Worm (Caenorhabditis elegans): ENCODE results near the gene F59B10.4.

The F59B10.4 gene

DNA sequence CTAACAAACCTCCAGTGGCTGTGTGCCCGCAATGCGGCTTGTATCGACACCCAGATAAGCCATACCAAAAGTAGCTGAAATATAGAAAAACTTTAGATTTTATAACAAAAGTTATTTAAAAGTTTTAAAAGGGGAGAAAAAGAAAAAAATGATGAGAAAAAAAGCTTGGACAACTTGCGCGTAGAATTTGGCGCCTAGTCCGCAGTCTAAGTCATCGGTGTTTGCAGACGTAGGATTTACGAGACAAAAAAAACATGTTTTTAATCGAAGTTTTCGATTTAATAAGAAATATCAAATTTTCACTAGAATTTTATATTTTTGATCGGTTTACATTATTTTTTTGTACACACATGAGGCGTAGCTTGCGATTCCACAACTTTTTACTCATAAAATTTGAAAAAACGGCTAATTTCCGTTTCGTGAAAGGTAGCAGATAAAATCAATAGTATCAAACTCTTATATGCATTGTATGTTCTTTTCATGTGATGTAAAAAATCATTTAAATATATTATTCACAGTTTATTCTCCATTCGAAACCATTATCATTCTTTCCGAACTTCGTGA, 23.1 kb upstream of the F59B10.4 start, which contains the start of gene pro-1 (continued):
- peak; percentile 62 for TF ChIP-seq lin-39 (tag; optimal IDR thresholded peaks at IDR 0.05)
- peak; percentile 79 for TF ChIP-seq nhr-43 (tag; optimal IDR thresholded peaks at IDR 0.05; ENCODE audit: poor library complexity, severe bottlenecking)
- peak; percentile 42 for TF ChIP-seq lin-15B (tag; optimal IDR thresholded peaks at IDR 0.05)
- TF ChIP-seq ZK546.5 (tag; optimal IDR thresholded peaks at IDR 0.05), result peak; percentile 23

- TF ChIP-seq nhr-11 (tag; optimal IDR thresholded peaks at IDR 0.05), result no peak
Observed at ce11 chrII:10539232-10539631, 20.3 kb upstream of the F59B10.4 start, which contains the start of gene R166.3. TSS of gene R166.3 (minus strand) at chrII:10539332.

ce11 chrII:10537988-10538387, 19.1 kb upstream of the F59B10.4 start:
- peak; percentile 39 for TF ChIP-seq lin-15B (tag; optimal IDR thresholded peaks at IDR 0.05)
- TF ChIP-seq nhr-25 (tag; optimal IDR thresholded peaks at IDR 0.05), result no peak
- TF ChIP-seq ceh-9 (tag; optimal IDR thresholded peaks at IDR 0.05), result no peak
- TF ChIP-seq zag-1 (tag; optimal IDR thresholded peaks at IDR 0.05), result no peak
- no peak for TF ChIP-seq nhr-67 (tag; optimal IDR thresholded peaks at IDR 0.05)
- TF ChIP-seq nhr-43 (tag; optimal IDR thresholded peaks at IDR 0.05; ENCODE audit: poor library complexity, severe bottlenecking), result peak; percentile 79
- no peak for TF ChIP-seq fos-1 (tag; optimal IDR thresholded peaks at IDR 0.05)
- no peak for TF ChIP-seq nhr-11 (tag; optimal IDR thresholded peaks at IDR 0.05)
- peak; percentile 14 for TF ChIP-seq R02D3.7 (tag; optimal IDR thresholded peaks at IDR 0.05)
- TF ChIP-seq lin-39 (tag; optimal IDR thresholded peaks at IDR 0.05), result no peak
- TF ChIP-seq aly-2 (tag; optimal IDR thresholded peaks at IDR 0.05), result no peak
- TF ChIP-seq sea-2 (GFP tag; optimal IDR thresholded peaks at IDR 0.05), result no peak
- TF ChIP-seq elt-1 (tag; optimal IDR thresholded peaks at IDR 0.05), result no peak
- no peak for TF ChIP-seq ztf-11 (tag; optimal IDR thresholded peaks at IDR 0.05)
- TF ChIP-seq elt-3 (tag; optimal IDR thresholded peaks at IDR 0.05), result no peak
- TF ChIP-seq skn-1 (tag; optimal IDR thresholded peaks at IDR 0.05), result no peak
- no peak for TF ChIP-seq fkh-10 (GFP tag; optimal IDR thresholded peaks at IDR 0.05)
- no peak for TF ChIP-seq mdl-1 (tag; optimal IDR thresholded peaks at IDR 0.05)
- TF ChIP-seq ceh-82 (tag; optimal IDR thresholded peaks at IDR 0.05), result no peak
- peak; percentile 50 for TF ChIP-seq nfya-1 (tag; optimal IDR thresholded peaks at IDR 0.05; ENCODE audit: insufficient read depth)
- no peak for TF ChIP-seq eor-1 (tag; optimal IDR thresholded peaks at IDR 0.05)
- TF ChIP-seq hmg-11 (tag; optimal IDR thresholded peaks at IDR 0.05), result peak; percentile 30
- TF ChIP-seq elt-2 (tag; optimal IDR thresholded peaks at IDR 0.05), result peak; percentile 28
- no peak for TF ChIP-seq nhr-77 (tag; optimal IDR thresholded peaks at IDR 0.05)
- no peak for TF ChIP-seq ama-1 (optimal IDR thresholded peaks at IDR 0.05)
- peak; percentile 16 for TF ChIP-seq egl-5 (tag; optimal IDR thresholded peaks at IDR 0.05)
- TF ChIP-seq snpc-4 (tag; optimal IDR thresholded peaks at IDR 0.05), result no peak
- no peak for TF ChIP-seq egl-27 (tag; optimal IDR thresholded peaks at IDR 0.05)
- TF ChIP-seq ceh-16 (tag; optimal IDR thresholded peaks at IDR 0.05), result no peak
- peak; percentile 51 for TF ChIP-seq lsy-12 (tag; optimal IDR thresholded peaks at IDR 0.05)
- TF ChIP-seq unc-62 (GFP tag; optimal IDR thresholded peaks at IDR 0.05), result no peak
- TF ChIP-seq mml-1 (tag; optimal IDR thresholded peaks at IDR 0.05), result no peak
- TF ChIP-seq ceh-28 (tag; optimal IDR thresholded peaks at IDR 0.05), result no peak
- TF ChIP-seq pha-4 (tag; optimal IDR thresholded peaks at IDR 0.05), result peak; percentile 61
- peak; percentile 64 for TF ChIP-seq nhr-23 (tag; optimal IDR thresholded peaks at IDR 0.05)
- no peak for TF ChIP-seq jun-1 (tag; optimal IDR thresholded peaks at IDR 0.05)
- TF ChIP-seq nhr-12 (tag; optimal IDR thresholded peaks at IDR 0.05), result no peak
- no peak for TF ChIP-seq nhr-28 (tag; optimal IDR thresholded peaks at IDR 0.05)
- TF ChIP-seq ZK546.5 (tag; optimal IDR thresholded peaks at IDR 0.05), result no peak
- TF ChIP-seq ztf-4 (tag; optimal IDR thresholded peaks at IDR 0.05), result no peak
- TF ChIP-seq unc-39 (tag; optimal IDR thresholded peaks at IDR 0.05), result no peak
- TF ChIP-seq nhr-237 (tag; optimal IDR thresholded peaks at IDR 0.05), result no peak
- no peak for TF ChIP-seq fkh-2 (tag; optimal IDR thresholded peaks at IDR 0.05)
- no peak for TF ChIP-seq nhr-76 (tag; optimal IDR thresholded peaks at IDR 0.05)
- TF ChIP-seq tbx-2 (tag; optimal IDR thresholded peaks at IDR 0.05), result no peak
